Worm (Caenorhabditis elegans) whole organism, L1 larva: ENCODE data around the gene eif-3.G.
"Not testable (repeated sequence)": the region's sequence is repeated elsewhere in the genome, so short reads cannot be mapped to it uniquely, and the experiment has no call there.

ENCODE experiments used
- C16A3.4 ChIP-seq: fragments of 150-350 bp; optimal IDR thresholded peaks from 2 replicates; lab custom pipeline; 2014; ENCODE audit warnings: missing biosample characterization, missing genetic modification characterization
- F16B12.6 ChIP-seq: fragments of 150-350 bp; optimal IDR thresholded peaks from 2 replicates; lab custom pipeline; 2014; ENCODE audit warnings: missing biosample characterization, missing genetic modification characterization
- blmp-1 ChIP-seq: fragments of 150-350 bp; optimal IDR thresholded peaks from 2 replicates; lab custom pipeline; 2014; ENCODE audit warnings: missing biosample characterization, missing genetic modification characterization
- ceh-8 ChIP-seq: fragments of 200-800 bp; sonication (Bioruptor generic); optimal IDR thresholded peaks from 2 replicates; lab custom pipeline; 2018; ENCODE audit warnings: mild to moderate bottlenecking, missing genetic modification characterization, moderate library complexity, missing compliant biosample characterization
- ceh-90 ChIP-seq: sonication (generic microtip); optimal IDR thresholded peaks from 2 replicates; lab custom pipeline; 2016; ENCODE audit warnings: missing genetic modification characterization, missing compliant biosample characterization
- ces-1 ChIP-seq: fragments of 150-350 bp; optimal IDR thresholded peaks from 2 replicates; lab custom pipeline; 2014; ENCODE audit warnings: missing biosample characterization, missing genetic modification reagents, missing genetic modification characterization
- dpl-1 ChIP-seq, 3 experiments: fragments of 150-350 bp in 2 of 3; sonication (generic microtip) in 1 of 3; optimal IDR thresholded peaks; 2 replicates each; lab custom pipeline; 2014 to 2017; ENCODE audit warnings: missing biosample characterization in 3 of 3, missing genetic modification characterization in 3 of 3, missing genetic modification reagents in 3 of 3
- efl-1 ChIP-seq, 4 experiments: fragments of 150-350 bp; optimal IDR thresholded peaks in 3 of 4; peaks in 1 of 4; 1 replicate in 1 of 4; 2 replicates in 3 of 4; lab custom pipeline; 2014; ENCODE audit warnings: missing biosample characterization in 2 of 4, missing genetic modification characterization in 2 of 4, missing genetic modification reagents in 2 of 4
- fkh-4 ChIP-seq: sonication (generic microtip); optimal IDR thresholded peaks from 2 replicates; lab custom pipeline; 2016; ENCODE audit warnings: missing compliant biosample characterization, missing genetic modification characterization, borderline replicate concordance
- fkh-8 ChIP-seq: sonication (generic microtip); optimal IDR thresholded peaks from 2 replicates; lab custom pipeline; 2016; ENCODE audit warnings: mild to moderate bottlenecking, missing genetic modification characterization, missing compliant biosample characterization
- hlh-17 ChIP-seq: fragments of 200-800 bp; sonication (Bioruptor generic); optimal IDR thresholded peaks from 2 replicates; lab custom pipeline; 2018; ENCODE audit warnings: missing genetic modification characterization, mild to moderate bottlenecking, missing compliant biosample characterization, moderate library complexity, borderline replicate concordance
- irx-1 ChIP-seq: sonication (generic microtip); optimal IDR thresholded peaks from 2 replicates; lab custom pipeline; 2016; ENCODE audit warnings: missing genetic modification characterization, missing compliant biosample characterization
- isw-1 ChIP-seq: fragments of 200-800 bp; sonication (Bioruptor generic); IDR thresholded peaks from 2 replicates; pipeline ENCODE4 v1.3.6; 2022; ENCODE audit warnings: missing genetic modification characterization, missing compliant biosample characterization
- jun-1 ChIP-seq: fragments of 150-350 bp; optimal IDR thresholded peaks from 2 replicates; lab custom pipeline; 2014; ENCODE audit warnings: missing biosample characterization, missing genetic modification reagents, missing genetic modification characterization
- lin-13 ChIP-seq: fragments of 150-350 bp; optimal IDR thresholded peaks from 2 replicates; lab custom pipeline; 2014; ENCODE audit warnings: missing biosample characterization, missing genetic modification reagents, missing genetic modification characterization
- lin-14 ChIP-seq: fragments of 200-800 bp; sonication (Bioruptor generic); optimal IDR thresholded peaks from 2 replicates; lab custom pipeline; 2018; ENCODE audit warnings: mild to moderate bottlenecking, missing genetic modification characterization, moderate library complexity, missing compliant biosample characterization
- lin-15B ChIP-seq: fragments of 150-350 bp; sonication (generic microtip); optimal IDR thresholded peaks from 3 replicates; lab custom pipeline; 2014; ENCODE audit warnings: missing biosample characterization, missing genetic modification characterization
- lin-35 ChIP-seq, 2 experiments: fragments of 150-350 bp; optimal IDR thresholded peaks; 2 replicates each; lab custom pipeline; 2014; ENCODE audit warnings: missing biosample characterization in 2 of 2, missing genetic modification characterization in 2 of 2, missing genetic modification reagents in 2 of 2
- lir-3 ChIP-seq: sonication (generic microtip); optimal IDR thresholded peaks from 2 replicates; lab custom pipeline; 2016; ENCODE audit warnings: mild to moderate bottlenecking, missing genetic modification characterization, moderate library complexity, missing compliant biosample characterization; ENCODE audit not compliant: poor library complexity
- lsy-2 ChIP-seq, 2 experiments: fragments of 150-350 bp; optimal IDR thresholded peaks; 2 replicates each; lab custom pipeline; 2014; ENCODE audit warnings: missing biosample characterization in 2 of 2, missing genetic modification characterization in 2 of 2
- mdl-1 ChIP-seq, 2 experiments: fragments of 150-350 bp; optimal IDR thresholded peaks; 2 replicates each; lab custom pipeline; 2014 to 2017; ENCODE audit warnings: missing biosample characterization in 2 of 2, missing genetic modification characterization in 2 of 2, inconsistent platforms in 1 of 2
- mep-1 ChIP-seq: fragments of 150-350 bp; optimal IDR thresholded peaks from 2 replicates; lab custom pipeline; 2014; ENCODE audit warnings: missing biosample characterization, missing genetic modification characterization
- nhr-71 ChIP-seq: sonication (generic microtip); optimal IDR thresholded peaks from 2 replicates; lab custom pipeline; 2016; ENCODE audit warnings: mild to moderate bottlenecking, missing genetic modification characterization, moderate library complexity, missing compliant biosample characterization
- nhr-76 ChIP-seq: sonication (generic microtip); optimal IDR thresholded peaks from 2 replicates; lab custom pipeline; 2017; ENCODE audit warnings: missing biosample characterization, missing genetic modification characterization
- nhr-85 ChIP-seq: sonication (generic microtip); peaks from one replicate; lab custom pipeline; 2016; ENCODE audit warnings: missing genetic modification characterization, inconsistent platforms, missing compliant biosample characterization
- pag-3 ChIP-seq: sonication (generic microtip); optimal IDR thresholded peaks from 2 replicates; lab custom pipeline; 2017; ENCODE audit warnings: missing genetic modification characterization, mild to moderate bottlenecking, missing compliant biosample characterization, antibody characterized with exemption, borderline replicate concordance; ENCODE audit not compliant: insufficient read depth
- pax-3 ChIP-seq: fragments of 200-800 bp; sonication (Bioruptor generic); optimal IDR thresholded peaks from 2 replicates; lab custom pipeline; 2018; ENCODE audit warnings: mild to moderate bottlenecking, missing genetic modification characterization, moderate library complexity, missing compliant biosample characterization
- pqm-1 ChIP-seq: sonication (generic microtip); optimal IDR thresholded peaks from 3 replicates; lab custom pipeline; 2017; ENCODE audit warnings: missing biosample characterization, missing genetic modification characterization
- snu-23 ChIP-seq: sonication (generic microtip); optimal IDR thresholded peaks from 2 replicates; lab custom pipeline; 2016; ENCODE audit warnings: missing genetic modification characterization, missing compliant biosample characterization
- sox-4 ChIP-seq: sonication (generic microtip); optimal IDR thresholded peaks from 2 replicates; lab custom pipeline; 2016; ENCODE audit warnings: missing genetic modification characterization, missing compliant biosample characterization
- sptf-1 ChIP-seq: fragments of 150-350 bp; optimal IDR thresholded peaks from 2 replicates; lab custom pipeline; 2014; ENCODE audit warnings: missing biosample characterization, missing genetic modification characterization
- tlp-1 ChIP-seq: fragments of 150-350 bp; optimal IDR thresholded peaks from 2 replicates; lab custom pipeline; 2014; ENCODE audit warnings: missing biosample characterization, missing genetic modification characterization
- unc-30 ChIP-seq: sonication (generic microtip); optimal IDR thresholded peaks from 2 replicates; lab custom pipeline; 2017; ENCODE audit warnings: missing biosample characterization, missing genetic modification characterization
- unc-86 ChIP-seq: sonication (generic microtip); optimal IDR thresholded peaks from 2 replicates; lab custom pipeline; 2016; ENCODE audit warnings: missing genetic modification characterization, missing compliant biosample characterization
- xbp-1 ChIP-seq: sonication (generic microtip); optimal IDR thresholded peaks from 2 replicates; lab custom pipeline; 2016; ENCODE audit warnings: missing genetic modification characterization, missing compliant biosample characterization
- ztf-11 ChIP-seq, 2 experiments: sonication (generic microtip); optimal IDR thresholded peaks; 2 replicates each; lab custom pipeline; 2016 to 2017; ENCODE audit warnings: missing genetic modification characterization in 2 of 2, missing biosample characterization in 1 of 2, missing compliant biosample characterization in 1 of 2

eif-3.G gene

ce11 chrII:8419015-8419414, 23.6 kb upstream of the eif-3.G start:
- no peak for TF ChIP-seq lir-3 (tag; lab: Kevin White, UChicago)
- peak; percentile 82 for TF ChIP-seq tlp-1 (tag; lab: Kevin White, UChicago)
- peak in 1 of 2 experiments; percentile 41 for TF ChIP-seq lsy-2 (tag; optimal IDR thresholded peaks at IDR 0.05; lab: Kevin White, UChicago)
- no peak for TF ChIP-seq unc-30 (tag; lab: Kevin White, UChicago)
- TF ChIP-seq ztf-11 (tag; optimal IDR thresholded peaks at IDR 0.05; lab: Kevin White, UChicago) = no peak
- TF ChIP-seq snu-23 (GFP tag; lab: Kevin White, UChicago) = no peak

DNA sequence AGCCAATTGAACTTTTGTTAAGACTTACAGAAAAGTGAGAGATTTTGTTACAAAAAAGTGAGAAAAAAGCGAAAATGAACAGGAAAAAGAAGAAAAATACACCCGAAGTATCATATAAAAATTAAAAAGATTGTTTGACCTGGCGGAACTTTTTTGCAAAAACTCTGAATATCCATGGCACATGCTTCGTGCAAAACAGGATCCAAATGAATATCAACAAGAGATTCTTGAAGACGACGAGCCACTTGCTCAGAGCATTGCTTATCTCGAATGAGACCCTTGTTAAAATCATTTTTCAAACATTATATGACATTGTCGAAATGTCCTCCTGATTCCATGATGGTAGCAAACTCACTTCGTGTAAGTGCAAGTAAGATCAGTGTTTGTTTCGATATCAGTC, 22.8 kb upstream of the eif-3.G start, which contains the start of gene F14E5.8:
Gene F14E5.8, plus strand, starts transcription at position 301 of the 400 bp plus-strand sequence.
- TF ChIP-seq pqm-1 (tag; lab: Kevin White, UChicago); ceh-8 (GFP tag; lab: Kevin White, UChicago); pax-3: not testable (repeated sequence)

DNA sequence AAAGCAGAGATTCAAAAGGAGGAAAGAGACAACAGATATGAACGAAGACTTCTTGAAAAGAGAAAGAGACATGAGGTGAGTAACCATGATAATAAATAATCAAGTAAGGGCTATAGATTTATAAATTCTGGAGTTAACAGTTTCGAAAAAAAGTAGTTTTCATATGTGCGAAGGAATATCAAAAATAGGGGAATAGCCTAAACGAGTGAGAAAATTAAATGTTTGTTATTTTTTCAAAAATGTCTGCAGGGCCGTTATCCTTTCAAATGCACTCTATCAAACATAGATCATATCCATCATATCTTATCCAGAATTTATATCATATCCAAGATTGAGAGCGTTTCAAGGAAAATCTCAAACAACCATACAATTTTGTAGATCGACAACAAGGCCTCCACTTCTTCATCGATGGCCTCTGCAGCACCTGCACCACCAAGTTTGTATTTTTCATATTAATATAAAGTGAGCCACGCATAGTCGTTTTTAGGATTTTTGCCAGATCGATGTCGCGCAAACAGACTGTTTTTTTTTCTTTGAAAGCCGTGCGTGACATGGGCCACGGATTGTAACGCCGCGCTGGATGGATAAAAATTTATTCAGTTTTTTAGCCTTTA, 21.7 kb upstream of the eif-3.G start:
- TF ChIP-seq nhr-71 (tag; lab: Kevin White, UChicago) (no peak), tlp-1 (tag; lab: Kevin White, UChicago) (peak; percentile 90), sptf-1 (tag; lab: Kevin White, UChicago) (no peak), lsy-2 (tag; optimal IDR thresholded peaks at IDR 0.05; lab: Kevin White, UChicago) (peak in 1 of 2 experiments; percentile 48)

DNA sequence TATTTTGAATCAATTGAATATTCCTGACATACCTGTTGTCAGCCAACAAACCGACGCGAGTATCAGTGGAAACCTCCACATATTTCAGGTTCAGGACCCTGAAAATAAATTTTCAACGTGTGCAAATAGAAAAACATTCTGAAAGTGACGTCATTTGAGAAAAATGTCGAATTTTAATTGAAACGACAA, 13.9 kb upstream of the eif-3.G start, which contains the start of gene F14E5.2:
Gene F14E5.2, minus strand, starts transcription at position 101 of the 189 bp plus-strand sequence.
- TF ChIP-seq snu-23 (GFP tag; lab: Kevin White, UChicago) (no peak), blmp-1 (tag; lab: Kevin White, UChicago) (no peak), fkh-4 (tag; lab: Kevin White, UChicago) (no peak), ceh-90 (tag; lab: Kevin White, UChicago) (no peak), tlp-1 (tag; lab: Kevin White, UChicago) (no peak), lin-15B (tag; lab: Kevin White, UChicago) (no peak)
- TF ChIP-seq, all 84 proteins: peak for 0

DNA sequence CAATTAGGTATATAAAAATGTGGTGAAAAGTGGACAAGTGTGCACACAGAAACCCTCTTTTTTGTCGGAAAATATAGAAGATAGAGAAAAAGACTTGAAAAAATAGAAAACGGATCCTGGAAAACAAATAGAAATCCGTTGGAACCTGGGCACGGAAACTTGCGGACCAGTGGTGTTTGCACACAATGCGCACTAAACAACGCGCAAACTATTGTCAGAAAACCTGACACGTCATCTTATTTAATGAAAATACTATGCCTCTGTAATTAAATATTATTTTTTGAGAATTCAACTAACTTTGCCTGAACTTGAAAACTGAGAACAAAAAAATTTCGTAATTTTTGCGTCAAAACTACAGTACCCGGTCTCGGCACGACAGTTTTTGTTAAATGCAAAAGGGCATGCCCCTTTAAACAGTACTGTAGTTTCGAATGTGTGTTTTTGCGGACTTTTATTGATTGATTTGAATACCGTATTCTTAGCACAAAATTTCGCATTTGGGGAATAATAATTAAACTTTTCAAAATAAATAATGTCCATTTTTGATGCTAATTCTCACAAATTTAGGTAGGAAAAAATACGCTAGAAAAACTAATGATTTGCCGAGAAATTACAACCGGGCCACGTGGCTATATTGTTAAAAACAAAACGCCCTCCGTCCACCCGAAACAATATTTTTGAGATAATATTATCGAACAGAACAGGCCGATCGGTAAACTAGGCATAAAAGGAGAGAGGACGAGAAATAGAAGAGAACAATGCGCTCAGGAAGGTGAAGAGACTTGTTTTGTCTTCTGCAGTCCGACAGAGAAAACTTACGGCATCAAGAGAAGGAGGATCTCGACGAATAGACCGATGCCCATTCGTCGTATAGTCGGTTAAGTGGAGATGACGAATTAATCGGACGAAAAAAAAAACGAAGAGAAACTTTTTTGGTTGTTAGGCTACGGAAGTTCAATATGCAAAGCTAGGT, 13.3 kb upstream of the eif-3.G start:
- TF ChIP-seq lin-14 (peak; percentile 47), xbp-1 (tag; lab: Kevin White, UChicago) (peak; percentile 38), snu-23 (GFP tag; lab: Kevin White, UChicago) (peak; percentile 36), lin-35 (GFP tag; optimal IDR thresholded peaks at IDR 0.05; lab: Kevin White, UChicago) (peak; percentile 23 to 35), efl-1 (optimal IDR thresholded peaks at IDR 0.05; lab: Kevin White, UChicago) (peak; percentile 12 to 40), efl-1 (GFP tag; optimal IDR thresholded peaks at IDR 0.05 in 1 of 2; lab: Kevin White, UChicago) (peak in 1 of 2 experiments; percentile 26), lsy-2 (tag; optimal IDR thresholded peaks at IDR 0.05; lab: Kevin White, UChicago) (peak in 1 of 2 experiments; percentile 41), isw-1 (GFP tag; lab: Robert Waterston, UW) (no peak), F16B12.6 (tag; lab: Kevin White, UChicago) (peak; percentile 84), nhr-85 (peak; percentile 59), blmp-1 (tag; lab: Kevin White, UChicago) (peak; percentile 79), sox-4 (tag; lab: Kevin White, UChicago) (no peak), dpl-1 (GFP tag; optimal IDR thresholded peaks at IDR 0.05; lab: Kevin White, UChicago) (peak in 2 of 3 experiments; percentile 20 to 42), jun-1 (tag; lab: Kevin White, UChicago) (no peak), mep-1 (tag; lab: Kevin White, UChicago) (peak; percentile 68)

DNA sequence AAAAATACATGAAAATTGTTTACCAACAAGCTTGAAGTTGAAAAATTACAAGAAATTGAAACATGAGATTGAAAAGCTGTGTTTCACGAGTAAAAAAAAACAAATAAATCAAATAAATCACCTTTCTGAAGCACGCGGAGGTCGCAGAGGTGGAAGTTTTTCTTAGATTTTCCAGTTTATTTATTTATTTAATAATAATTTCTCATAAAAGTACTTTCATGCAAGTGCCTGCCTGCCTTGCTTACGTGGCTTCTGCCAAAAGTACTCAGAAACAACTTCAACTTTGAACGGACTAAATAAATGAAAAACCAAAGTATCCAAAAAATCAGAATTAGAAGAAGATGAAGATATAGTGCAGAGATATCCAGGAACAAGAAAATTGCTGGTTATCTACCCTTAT, 10.6 kb upstream of the eif-3.G start, which contains the start of gene acp-2:
Gene acp-2, minus strand, starts transcription at position 101 of the 400 bp plus-strand sequence.
- TF ChIP-seq ces-1 (GFP tag; lab: Kevin White, UChicago) = no peak
- no peak for TF ChIP-seq lin-13
- TF ChIP-seq nhr-76 (tag; lab: Kevin White, UChicago) = no peak
- no peak for TF ChIP-seq nhr-85
- TF ChIP-seq ceh-8 (GFP tag; lab: Kevin White, UChicago) = no peak
- no peak for TF ChIP-seq fkh-4 (tag; lab: Kevin White, UChicago)
- no peak for TF ChIP-seq pag-3 (tag; lab: Kevin White, UChicago)
- no peak for TF ChIP-seq lin-35 (GFP tag; optimal IDR thresholded peaks at IDR 0.05; lab: Kevin White, UChicago)
- no peak for TF ChIP-seq lin-15B (tag; lab: Kevin White, UChicago)
- no peak for TF ChIP-seq hlh-17 (GFP tag; lab: Kevin White, UChicago)
- no peak for TF ChIP-seq mdl-1 (tag; optimal IDR thresholded peaks at IDR 0.05; lab: Kevin White, UChicago)
- no peak for TF ChIP-seq C16A3.4 (tag; lab: Kevin White, UChicago)
- TF ChIP-seq unc-86 (tag; lab: Kevin White, UChicago) = no peak
- no peak for TF ChIP-seq irx-1 (tag; lab: Kevin White, UChicago)
- TF ChIP-seq sox-4 (tag; lab: Kevin White, UChicago) = no peak
- TF ChIP-seq fkh-8 (tag; lab: Kevin White, UChicago) = no peak
- TF ChIP-seq unc-30 (tag; lab: Kevin White, UChicago) = no peak
- TF ChIP-seq, all 84 proteins: peak for 0
